Worm (Caenorhabditis elegans): ENCODE results near the gene irld-8.

DNA sequence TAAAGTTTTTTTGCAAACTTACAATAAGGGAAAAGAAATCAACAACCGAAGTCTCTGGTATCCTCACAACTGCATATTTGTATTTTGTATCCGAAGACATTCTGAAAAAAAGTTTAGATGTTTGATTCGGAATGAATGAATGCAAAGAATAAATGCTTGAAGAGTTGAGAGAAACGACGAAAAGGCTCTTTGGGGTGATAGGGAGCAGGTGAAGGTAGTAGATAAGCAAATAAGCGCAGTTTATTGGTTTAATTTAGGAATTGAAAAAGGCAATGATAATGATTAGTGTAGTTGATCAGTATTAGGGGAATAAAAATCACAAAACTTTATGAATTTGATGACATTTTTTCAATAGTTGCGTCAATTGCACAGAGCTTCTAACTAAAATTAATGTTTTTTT lies 29.0 kb upstream of the irld-8 start, which contains the start of gene nsy-7:
- no peak for TF ChIP-seq zip-5 (tag; optimal IDR thresholded peaks at IDR 0.05)
- TF ChIP-seq pqm-1 (tag; optimal IDR thresholded peaks at IDR 0.05) = no peak

All from whole organism, late embryonic.